Worm (Caenorhabditis elegans): ENCODE data around the gene ZC8.6.

DNA sequence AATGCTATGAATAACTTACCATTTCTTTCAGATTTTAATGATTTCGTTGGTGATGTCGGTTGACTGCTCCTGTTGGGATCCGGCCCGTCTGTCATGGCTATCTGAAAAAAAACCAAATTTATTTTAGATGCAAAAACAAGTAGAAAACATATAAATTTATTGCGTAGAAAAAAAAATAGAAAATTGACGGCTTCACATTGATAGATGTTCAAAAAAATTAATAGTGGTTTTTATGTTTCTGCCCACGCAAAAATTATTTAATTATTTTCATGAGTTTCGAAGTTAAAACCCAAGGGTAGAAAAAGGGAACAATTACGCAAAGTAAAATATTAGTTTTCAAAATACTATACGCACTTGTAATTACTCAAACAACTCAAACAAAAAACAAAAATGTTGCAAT, 67.7 kb downstream of the ZC8.6 start, which contains the start of gene mct-4:
- TF ChIP-seq elt-2 (tag; optimal IDR thresholded peaks at IDR 0.05), result no peak
- no peak for TF ChIP-seq unc-39 (tag; optimal IDR thresholded peaks at IDR 0.05)
- TF ChIP-seq egl-27 (tag; optimal IDR thresholded peaks at IDR 0.05), result no peak
- TF ChIP-seq pqm-1 (tag; optimal IDR thresholded peaks at IDR 0.05), result no peak
- TF ChIP-seq nhr-23 (tag; optimal IDR thresholded peaks at IDR 0.05), result no peak
- no peak for TF ChIP-seq mdl-1 (tag; optimal IDR thresholded peaks at IDR 0.05)
- TF ChIP-seq nhr-28 (tag; optimal IDR thresholded peaks at IDR 0.05), result no peak
- TF ChIP-seq nhr-25 (tag; optimal IDR thresholded peaks at IDR 0.05), result no peak
- no peak for TF ChIP-seq tbx-2 (tag; optimal IDR thresholded peaks at IDR 0.05)
- no peak for TF ChIP-seq jun-1 (tag; optimal IDR thresholded peaks at IDR 0.05)

Data from whole organism, L3 larva.